Fruit fly (Drosophila melanogaster): ENCODE data around the gene CG31145.

The CG31145 gene

DNA sequence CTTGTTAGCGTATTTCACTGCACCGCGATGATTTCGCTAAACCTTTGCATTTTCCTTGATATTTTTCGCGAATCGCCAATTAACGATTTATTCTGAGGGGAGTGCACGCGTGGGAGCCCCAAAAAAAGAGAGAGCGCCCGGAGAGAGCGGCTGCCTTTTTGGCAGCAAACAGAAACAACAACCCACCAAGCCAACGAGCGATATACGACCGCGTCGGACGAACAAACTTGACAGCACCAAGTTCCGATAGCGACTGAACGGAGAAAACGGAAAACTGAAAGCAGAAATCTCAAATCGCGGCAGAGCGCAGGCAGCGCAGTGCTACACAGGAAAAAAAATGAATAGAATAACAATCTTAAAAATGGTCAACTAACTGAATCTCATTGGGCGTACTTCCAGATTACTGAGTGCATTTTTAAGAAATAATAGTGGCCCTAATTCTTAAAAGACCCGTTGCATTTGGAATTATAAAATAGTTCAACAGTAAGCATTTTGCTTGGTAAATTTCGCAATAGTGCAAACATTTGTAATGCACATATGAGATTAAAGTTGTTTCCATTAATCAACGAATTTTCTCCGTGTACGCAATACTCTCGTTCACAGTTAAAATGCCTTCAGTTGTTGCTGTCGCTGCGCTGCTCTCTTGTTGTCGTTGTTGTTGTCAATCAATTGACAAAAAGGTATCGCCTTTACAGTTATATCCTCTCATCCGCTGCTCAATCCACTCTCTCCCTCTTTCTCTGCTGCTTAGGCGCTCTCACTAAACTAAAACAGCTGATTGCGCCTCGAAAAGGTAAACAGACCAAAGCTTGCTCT is at the start of gene CG31145 (continued):
- TF ChIP-seq ash1 (GFP tag; optimal IDR thresholded peaks at IDR 0.05) (peak; percentile 82), insv (GFP tag; optimal IDR thresholded peaks at IDR 0.05) (peak; percentile 76 to 83), fd3F (GFP tag; optimal IDR thresholded peaks at IDR 0.05) (peak; percentile 99), mld (GFP tag; IDR thresholded peaks at IDR 0.05; ENCODE audit: partially characterized antibody) (peak; percentile 56; the same call in 1 of the 3 replicates), CG34224 (GFP tag; IDR thresholded peaks at IDR 0.05; ENCODE audit: partially characterized antibody) (peak; percentile 34; the same call in 2 of the 3 replicates), ranshi (GFP tag; IDR thresholded peaks at IDR 0.05) (peak; percentile 99), CG4707 (GFP tag; optimal IDR thresholded peaks at IDR 0.05) (peak; percentile 95), CG15696 (tag; optimal IDR thresholded peaks at IDR 0.05) (peak; percentile 93), CG33557 (GFP tag; optimal IDR thresholded peaks at IDR 0.05) (peak; percentile 87), en (GFP tag; optimal IDR thresholded peaks at IDR 0.05) (peak; percentile 99), prd (optimal IDR thresholded peaks at IDR 0.05) (no peak), prd (GFP tag; IDR thresholded peaks at IDR 0.05) (peak; percentile 99), CG6654 (GFP tag; optimal IDR thresholded peaks at IDR 0.05) (peak; percentile 96), CG30431 (GFP tag; optimal IDR thresholded peaks at IDR 0.05) (peak; percentile 99), CG3281 (GFP tag; optimal IDR thresholded peaks at IDR 0.05) (peak; percentile 100), Fer2 (tag; optimal IDR thresholded peaks at IDR 0.05) (peak; percentile 99), br (optimal IDR thresholded peaks at IDR 0.05) (no peak), CG6854 (GFP tag; optimal IDR thresholded peaks at IDR 0.05) (peak; percentile 99), gce (GFP tag; IDR thresholded peaks at IDR 0.05) (peak; percentile 97), CG8944 (GFP tag; optimal IDR thresholded peaks at IDR 0.05) (peak; percentile 99), ato (GFP tag; IDR thresholded peaks at IDR 0.05; ENCODE audit: partially characterized antibody) (peak; percentile 64; the same call in 1 of the 2 replicates), gcm2 (GFP tag; optimal IDR thresholded peaks at IDR 0.05) (peak; percentile 100), Hr78 (GFP tag; optimal IDR thresholded peaks at IDR 0.05) (peak in 1 of 2 experiments; percentile 98), Antp (GFP tag; optimal IDR thresholded peaks at IDR 0.05) (peak; percentile 99), Dip2 (GFP tag; IDR thresholded peaks at IDR 0.05) (peak; percentile 83; the same call in 1 of the 2 replicates), CG4360 (GFP tag; IDR thresholded peaks at IDR 0.05) (peak; percentile 88), pfk (GFP tag; optimal IDR thresholded peaks at IDR 0.05) (peak; percentile 47), nerfin-1 (tag; optimal IDR thresholded peaks at IDR 0.05) (peak; percentile 98), CG30403 (GFP tag; optimal IDR thresholded peaks at IDR 0.05) (peak; percentile 100), CG7357 (GFP tag; IDR thresholded peaks at IDR 0.05) (peak; percentile 98), CG5953 (GFP tag; IDR thresholded peaks at IDR 0.05) (peak; percentile 98), inv (GFP tag; IDR thresholded peaks at IDR 0.05; ENCODE audit: partially characterized antibody) (no peak), CG17829 (tag; optimal IDR thresholded peaks at IDR 0.05) (peak; percentile 99), sna (GFP tag; IDR thresholded peaks at IDR 0.05; ENCODE audit: partially characterized antibody) (no peak), CG9727 (GFP tag; optimal IDR thresholded peaks at IDR 0.05) (peak; percentile 99), odd (GFP tag; optimal IDR thresholded peaks at IDR 0.05) (peak; percentile 100), danr (GFP tag; IDR thresholded peaks at IDR 0.05) (peak; percentile 99), stwl (tag; optimal IDR thresholded peaks at IDR 0.05) (peak; percentile 31), bbx (GFP tag; IDR thresholded peaks at IDR 0.05; ENCODE audit: partially characterized antibody) (peak; percentile 62; the same call in 1 of the 2 replicates), Asciz (GFP tag; optimal IDR thresholded peaks at IDR 0.05) (peak; percentile 100), Mes4 (GFP tag; optimal IDR thresholded peaks at IDR 0.05) (peak; percentile 99), CG10321 (GFP tag; IDR thresholded peaks at IDR 0.05) (peak; percentile 86), CG4282 (GFP tag; optimal IDR thresholded peaks at IDR 0.05) (peak; percentile 99), CoRest (tag; optimal IDR thresholded peaks at IDR 0.05) (peak; percentile 100), TFAM (GFP tag; optimal IDR thresholded peaks at IDR 0.05) (peak; percentile 95), CkIIα-i1 (GFP tag; IDR thresholded peaks at IDR 0.05) (peak; percentile 92), Nf-YB (GFP tag; optimal IDR thresholded peaks at IDR 0.05) (peak; percentile 91), CG9817 (tag; optimal IDR thresholded peaks at IDR 0.05) (peak; percentile 99)

Measured in whole organism, embryonic.